Worm (Caenorhabditis elegans) whole organism, L4 larva: ENCODE measurements around the gene cks-1.

Experiments
- ZK546.5 ChIP-seq, 2 experiments: sonication (generic microtip); optimal IDR thresholded peaks; 2 replicates each; lab custom pipeline; 2017; ENCODE audit warnings: missing biosample characterization in 2 of 2, missing genetic modification characterization in 2 of 2
- ama-1 ChIP-seq: fragments of 150-350 bp; optimal IDR thresholded peaks from 2 replicates; lab custom pipeline; 2014; ENCODE audit warnings: inconsistent platforms, mixed read lengths
- egl-27 ChIP-seq: sonication (generic microtip); optimal IDR thresholded peaks from 3 replicates; lab custom pipeline; 2017; ENCODE audit warnings: missing biosample characterization, missing genetic modification reagents, missing genetic modification characterization
- fos-1 ChIP-seq: fragments of 150-350 bp; optimal IDR thresholded peaks from 2 replicates; lab custom pipeline; 2014; ENCODE audit warnings: missing biosample characterization, missing genetic modification characterization
- nhr-237 ChIP-seq: sonication (generic microtip); optimal IDR thresholded peaks from 2 replicates; lab custom pipeline; 2017; ENCODE audit warnings: missing biosample characterization, missing genetic modification characterization
- nhr-76 ChIP-seq: fragments of 150-350 bp; optimal IDR thresholded peaks from 2 replicates; lab custom pipeline; 2014; ENCODE audit warnings: missing biosample characterization, missing genetic modification characterization
- nhr-77 ChIP-seq: fragments of 150-350 bp; optimal IDR thresholded peaks from 2 replicates; lab custom pipeline; 2014; ENCODE audit warnings: missing biosample characterization, missing genetic modification characterization
- snpc-1.2 ChIP-seq: fragments of 200-800 bp; sonication (Bioruptor generic); IDR thresholded peaks from 2 replicates; pipeline ENCODE4 v1.3.6; 2022; ENCODE audit warnings: missing genetic modification reagents, missing genetic modification characterization, missing compliant biosample characterization

- TF ChIP-seq ZK546.5 (tag; optimal IDR thresholded peaks at IDR 0.05; lab: Kevin White, UChicago) (no peak), nhr-237 (no peak), egl-27 (no peak), nhr-77 (tag; lab: Kevin White, UChicago) (no peak), ama-1 (lab: Kevin White, UChicago) (no peak), nhr-76 (tag; lab: Kevin White, UChicago) (no peak), fos-1 (tag; lab: Kevin White, UChicago) (no peak), snpc-1.2 (no peak)
These were observed 35.2 kb upstream of the cks-1 start for ce11 chrIV:8478516-8478915.
